Worm (Caenorhabditis elegans): ENCODE measurements around the gene epic-2.

The epic-2 gene

ce11 chrIV:1721610-1722009, 1.0 kb downstream of the epic-2 start:
- no peak for TF ChIP-seq unc-62 (GFP tag; optimal IDR thresholded peaks at IDR 0.05)

- no peak for TF ChIP-seq unc-62 (GFP tag; optimal IDR thresholded peaks at IDR 0.05)
Observed at ce11 chrIV:1722953-1723352, 2.4 kb downstream of the epic-2 start.

ce11 chrIV:1724283-1724682, 3.7 kb downstream of the epic-2 start, which contains the start of gene epic-3:
Gene epic-3 (minus strand): TSS chrIV:1724383.
- no peak for TF ChIP-seq unc-62 (GFP tag; optimal IDR thresholded peaks at IDR 0.05)

DNA sequence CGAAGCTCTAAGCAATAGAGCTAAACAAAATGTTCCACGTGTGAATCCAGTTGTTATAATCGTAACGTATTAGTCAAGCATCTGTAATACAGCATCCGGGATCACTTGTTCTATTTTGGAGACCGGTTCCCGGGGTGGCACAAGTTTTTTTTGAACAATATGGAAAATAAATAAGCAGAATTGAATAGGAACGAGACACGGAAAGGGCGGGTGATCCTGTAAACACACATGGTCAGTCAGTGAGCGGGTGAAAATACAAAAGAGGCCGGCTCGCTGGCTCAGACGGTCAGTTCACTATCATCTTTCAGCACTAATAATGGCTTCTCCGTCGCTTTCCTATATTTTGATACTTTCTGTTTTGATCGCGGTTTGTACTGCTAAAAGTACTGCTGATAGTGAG, 5.3 kb downstream of the epic-2 start, which contains the start of gene K08D12.8:
Gene K08D12.8 (plus strand): TSS at position 301 of the 400 bp plus-strand sequence.
- no peak for TF ChIP-seq unc-62 (GFP tag; optimal IDR thresholded peaks at IDR 0.05)

- TF ChIP-seq unc-62 (GFP tag; optimal IDR thresholded peaks at IDR 0.05), result no peak
Observed at ce11 chrIV:1727538-1728072, 7.0 kb downstream of the epic-2 start.

- TF ChIP-seq unc-62 (GFP tag; optimal IDR thresholded peaks at IDR 0.05), result no peak
Observed at ce11 chrIV:1738324-1738730, 17.7 kb downstream of the epic-2 start.

- TF ChIP-seq unc-62 (GFP tag; optimal IDR thresholded peaks at IDR 0.05), result no peak
Observed at ce11 chrIV:1738892-1739291, 18.3 kb downstream of the epic-2 start.

DNA sequence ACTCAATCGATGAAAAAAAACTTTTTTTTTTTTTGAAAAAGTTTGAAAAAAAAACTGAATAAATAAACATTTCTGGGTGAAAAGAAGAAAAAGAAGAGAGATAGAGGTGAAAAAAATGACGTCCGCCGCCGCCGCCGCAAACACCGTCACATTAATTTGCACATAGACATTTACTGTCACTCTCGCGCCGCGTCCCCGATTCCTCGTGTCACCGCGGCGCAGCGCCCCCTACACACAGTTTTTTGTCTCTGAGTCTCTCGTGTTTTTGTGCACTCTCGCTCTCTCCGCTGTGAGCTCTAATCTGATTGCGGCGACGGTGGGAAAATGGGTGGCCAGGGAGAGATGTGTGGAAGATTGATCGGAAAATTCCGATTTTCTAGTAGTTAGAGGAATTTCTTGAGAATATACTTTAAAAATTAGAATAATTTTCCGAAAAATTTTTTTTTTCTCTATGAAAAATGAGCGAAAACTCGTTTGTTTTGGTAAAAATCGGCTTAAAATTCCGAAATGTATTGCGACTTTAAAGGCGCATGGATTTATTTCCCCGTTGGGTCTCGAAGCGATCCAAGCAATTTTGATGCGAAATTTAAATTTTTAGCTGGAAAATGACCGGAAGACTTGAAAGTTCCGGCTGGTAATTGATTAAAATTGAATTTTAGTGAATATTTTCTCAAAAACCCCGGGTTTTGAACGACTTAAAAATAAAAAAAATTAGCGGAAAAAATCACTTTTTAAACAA, 18.9 kb downstream of the epic-2 start:
- no peak for TF ChIP-seq unc-62 (GFP tag; optimal IDR thresholded peaks at IDR 0.05)

DNA sequence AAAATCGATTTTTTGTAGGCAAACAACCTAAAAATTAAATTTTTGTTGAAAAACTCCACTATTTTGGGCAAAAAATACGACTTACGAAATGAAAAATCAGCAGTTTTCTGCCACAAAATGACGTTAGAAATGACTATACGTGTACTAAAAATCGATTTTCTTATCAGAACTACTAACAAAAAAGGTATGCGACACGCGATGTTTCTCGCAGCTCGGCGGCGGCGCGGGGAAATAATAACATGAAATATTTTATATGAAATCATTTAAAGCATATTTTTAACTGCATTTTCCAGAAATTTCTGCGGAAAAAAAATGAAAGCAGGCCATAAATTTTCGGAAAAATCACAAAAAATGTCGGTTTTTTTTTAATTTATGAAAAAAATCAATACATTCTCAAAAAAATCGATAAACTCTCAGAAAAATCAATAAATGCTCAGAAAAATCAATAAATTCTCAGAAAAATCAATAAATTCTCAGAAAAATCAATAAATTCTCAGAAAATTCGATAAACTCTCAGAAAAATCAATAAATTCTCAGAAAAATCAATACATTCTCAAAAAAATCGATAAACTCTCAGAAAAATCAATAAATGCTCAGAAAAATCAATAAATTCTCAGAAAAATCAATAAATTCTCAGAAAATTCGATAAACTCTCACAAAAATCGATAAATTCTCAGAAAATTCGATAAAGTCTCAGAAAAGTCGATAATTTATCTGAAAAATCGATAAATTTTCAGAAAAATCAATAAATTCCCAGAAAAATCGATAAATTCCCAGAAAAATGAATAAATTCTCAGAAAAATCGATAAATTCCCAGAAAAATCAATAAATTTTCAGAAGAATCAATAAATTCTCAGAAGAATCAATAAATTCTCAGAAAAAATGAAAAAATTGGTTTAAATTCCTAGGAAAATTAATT, 19.8 kb downstream of the epic-2 start, which contains the start of gene ptpn-22:
Gene ptpn-22 (minus strand): TSS at position 158 of the 919 bp plus-strand sequence.
- no peak for TF ChIP-seq unc-62 (GFP tag; optimal IDR thresholded peaks at IDR 0.05)

- TF ChIP-seq unc-62 (GFP tag; optimal IDR thresholded peaks at IDR 0.05), result no peak
Observed at ce11 chrIV:1745453-1746051, 25.0 kb downstream of the epic-2 start, which contains the start of the genes Y41D4A.6 and Y41D4A.4. Gene Y41D4A.6 (minus strand): TSS chrIV:1745503. Gene Y41D4A.4 (plus strand): TSS chrIV:1746001.

ce11 chrIV:1751243-1751642, 30.7 kb downstream of the epic-2 start:
- no peak for TF ChIP-seq unc-62 (GFP tag; optimal IDR thresholded peaks at IDR 0.05)

- no peak for TF ChIP-seq unc-62 (GFP tag; optimal IDR thresholded peaks at IDR 0.05)
Observed at ce11 chrIV:1752480-1752879, 31.9 kb downstream of the epic-2 start.

DNA sequence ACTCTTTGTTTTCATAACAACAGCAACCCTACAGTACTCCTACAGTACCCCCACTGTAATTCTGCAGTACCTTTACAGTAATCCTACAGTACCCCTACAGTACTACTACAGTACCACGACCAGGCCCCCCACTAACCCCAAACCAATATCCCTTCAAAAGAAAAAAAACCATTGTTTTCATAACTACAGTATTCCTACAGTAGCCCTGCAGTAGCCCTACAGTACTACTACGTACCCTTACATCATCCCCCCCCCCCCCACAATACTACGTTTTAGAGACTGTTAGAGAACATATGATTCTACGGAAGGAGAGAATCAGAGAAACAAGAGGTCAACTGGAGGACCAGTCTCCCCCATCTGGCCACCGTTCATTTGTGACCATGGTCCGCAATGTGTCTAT, 32.9 kb downstream of the epic-2 start, which contains the start of gene Y41D4A.3:
Gene Y41D4A.3 (plus strand): TSS at position 301 of the 400 bp plus-strand sequence.
- TF ChIP-seq unc-62 (GFP tag; optimal IDR thresholded peaks at IDR 0.05), result no peak

ce11 chrIV:1758595-1758994, 38.0 kb downstream of the epic-2 start:
- no peak for TF ChIP-seq unc-62 (GFP tag; optimal IDR thresholded peaks at IDR 0.05)

ce11 chrIV:1761553-1761952, 41.0 kb downstream of the epic-2 start, which contains the start of gene Y41D4A.7:
Gene Y41D4A.7 (minus strand): TSS chrIV:1761570.
- no peak for TF ChIP-seq unc-62 (GFP tag; optimal IDR thresholded peaks at IDR 0.05)

Data from whole organism, dauer.